Worm (Caenorhabditis elegans) whole organism, L1 larva: ENCODE results near the gene jtr-1.

ENCODE experiments used
- F16B12.6 ChIP-seq: fragments of 150-350 bp; optimal IDR thresholded peaks from 2 replicates; lab custom pipeline; 2014; ENCODE audit warnings: missing biosample characterization, missing genetic modification characterization
- alr-1 ChIP-seq: fragments of 200-800 bp; sonication (Bioruptor generic); optimal IDR thresholded peaks from 2 replicates; lab custom pipeline; 2018; ENCODE audit warnings: borderline replicate concordance, mild to moderate bottlenecking, missing genetic modification characterization, missing compliant biosample characterization
- ama-1 ChIP-seq: fragments of 150-350 bp; optimal IDR thresholded peaks from 2 replicates; lab custom pipeline; 2014
- blmp-1 ChIP-seq: fragments of 150-350 bp; optimal IDR thresholded peaks from 2 replicates; lab custom pipeline; 2014; ENCODE audit warnings: missing biosample characterization, missing genetic modification characterization
- ces-1 ChIP-seq: fragments of 150-350 bp; optimal IDR thresholded peaks from 2 replicates; lab custom pipeline; 2014; ENCODE audit warnings: missing biosample characterization, missing genetic modification reagents, missing genetic modification characterization
- efl-1 ChIP-seq, 4 experiments: fragments of 150-350 bp; optimal IDR thresholded peaks in 3 of 4; peaks in 1 of 4; 1 replicate in 1 of 4; 2 replicates in 3 of 4; lab custom pipeline; 2014; ENCODE audit warnings: missing biosample characterization in 2 of 4, missing genetic modification characterization in 2 of 4, missing genetic modification reagents in 2 of 4
- efl-3 ChIP-seq: fragments of 200-800 bp; sonication (Bioruptor generic); optimal IDR thresholded peaks from 2 replicates; lab custom pipeline; 2018; ENCODE audit warnings: mild to moderate bottlenecking, missing genetic modification characterization, missing compliant biosample characterization
- elt-2 ChIP-seq: sonication (generic microtip); optimal IDR thresholded peaks from 2 replicates; lab custom pipeline; 2016; ENCODE audit warnings: missing genetic modification characterization, mild to moderate bottlenecking, inconsistent platforms, missing compliant biosample characterization, missing genetic modification reagents
- elt-3 ChIP-seq, 6 experiments: fragments of 150-350 bp in 1 of 6; sonication (generic microtip); optimal IDR thresholded peaks; 2 replicates each; lab custom pipeline; 2017 to 2018; ENCODE audit warnings: missing biosample characterization in 6 of 6, missing genetic modification characterization in 6 of 6, inconsistent platforms in 1 of 6
- ets-5 ChIP-seq: fragments of 200-800 bp; sonication (Bioruptor generic); IDR thresholded peaks from 2 replicates; pipeline ENCODE4 v1.3.6; 2022; ENCODE audit warnings: missing genetic modification characterization, missing compliant biosample characterization
- fkh-10 ChIP-seq: sonication (generic microtip); optimal IDR thresholded peaks from 2 replicates; lab custom pipeline; 2017; ENCODE audit warnings: missing biosample characterization, missing genetic modification reagents, missing genetic modification characterization
- grh-1 ChIP-seq: fragments of 200-800 bp; sonication (Bioruptor generic); IDR thresholded peaks from 2 replicates; pipeline ENCODE4 v1.3.6; 2022; ENCODE audit warnings: missing genetic modification reagents, missing genetic modification characterization, missing compliant biosample characterization
- hlh-4 ChIP-seq: sonication (generic microtip); optimal IDR thresholded peaks from 2 replicates; lab custom pipeline; 2016; ENCODE audit warnings: mild to moderate bottlenecking, missing genetic modification characterization, missing compliant biosample characterization
- hpl-2 ChIP-seq: fragments of 150-350 bp; optimal IDR thresholded peaks from 2 replicates; lab custom pipeline; 2014; ENCODE audit warnings: missing biosample characterization, missing genetic modification reagents, missing genetic modification characterization
- irx-1 ChIP-seq: sonication (generic microtip); optimal IDR thresholded peaks from 2 replicates; lab custom pipeline; 2016; ENCODE audit warnings: missing genetic modification characterization, missing compliant biosample characterization
- lin-35 ChIP-seq, 2 experiments: fragments of 150-350 bp; optimal IDR thresholded peaks; 2 replicates each; lab custom pipeline; 2014; ENCODE audit warnings: missing biosample characterization in 2 of 2, missing genetic modification characterization in 2 of 2, missing genetic modification reagents in 2 of 2
- lin-39 ChIP-seq: fragments of 150-350 bp; optimal IDR thresholded peaks from 2 replicates; lab custom pipeline; 2014; ENCODE audit warnings: missing biosample characterization, missing genetic modification reagents, missing genetic modification characterization
- lsy-2 ChIP-seq, 2 experiments: fragments of 150-350 bp; optimal IDR thresholded peaks; 2 replicates each; lab custom pipeline; 2014; ENCODE audit warnings: missing biosample characterization in 2 of 2, missing genetic modification characterization in 2 of 2
- mef-2 ChIP-seq: fragments of 150-350 bp; optimal IDR thresholded peaks from 2 replicates; lab custom pipeline; 2014; ENCODE audit warnings: missing biosample characterization, missing genetic modification characterization
- nhr-11 ChIP-seq: fragments of 150-350 bp; optimal IDR thresholded peaks from 2 replicates; lab custom pipeline; 2014; ENCODE audit warnings: missing biosample characterization, missing genetic modification characterization
- nhr-19 ChIP-seq: fragments of 200-800 bp; sonication (Bioruptor generic); conservative IDR thresholded peaks from 2 replicates; pipeline ENCODE4 v1.3.6; 2022; ENCODE audit warnings: missing genetic modification characterization, missing compliant biosample characterization
- nhr-20 ChIP-seq: sonication (generic microtip); optimal IDR thresholded peaks from 2 replicates; lab custom pipeline; 2016; ENCODE audit warnings: mild to moderate bottlenecking, missing genetic modification characterization, missing compliant biosample characterization
- nhr-28 ChIP-seq: fragments of 150-350 bp; optimal IDR thresholded peaks from 2 replicates; lab custom pipeline; 2014; ENCODE audit warnings: missing biosample characterization, missing genetic modification characterization
- nhr-71 ChIP-seq: sonication (generic microtip); optimal IDR thresholded peaks from 2 replicates; lab custom pipeline; 2016; ENCODE audit warnings: mild to moderate bottlenecking, missing genetic modification characterization, moderate library complexity, missing compliant biosample characterization
- nhr-90 ChIP-seq: sonication (generic microtip); optimal IDR thresholded peaks from 2 replicates; lab custom pipeline; 2016; ENCODE audit warnings: mild to moderate bottlenecking, missing genetic modification characterization, missing compliant biosample characterization; ENCODE audit not compliant: poor library complexity
- sox-4 ChIP-seq: sonication (generic microtip); optimal IDR thresholded peaks from 2 replicates; lab custom pipeline; 2016; ENCODE audit warnings: missing genetic modification characterization, missing compliant biosample characterization
- tbx-2 ChIP-seq: sonication (generic microtip); optimal IDR thresholded peaks from 2 replicates; lab custom pipeline; 2016; ENCODE audit warnings: missing genetic modification characterization, missing compliant biosample characterization
- tlp-1 ChIP-seq: fragments of 150-350 bp; optimal IDR thresholded peaks from 2 replicates; lab custom pipeline; 2014; ENCODE audit warnings: missing biosample characterization, missing genetic modification characterization
- unc-30 ChIP-seq: sonication (generic microtip); optimal IDR thresholded peaks from 2 replicates; lab custom pipeline; 2017; ENCODE audit warnings: missing biosample characterization, missing genetic modification characterization
- unc-98 ChIP-seq: fragments of 200-800 bp; sonication (Bioruptor generic); IDR thresholded peaks from 2 replicates; pipeline ENCODE4 v1.3.6; 2022; ENCODE audit warnings: missing genetic modification characterization, missing compliant biosample characterization
- ztf-4 ChIP-seq: fragments of 150-350 bp; optimal IDR thresholded peaks from 2 replicates; lab custom pipeline; 2014; ENCODE audit warnings: missing biosample characterization, missing genetic modification characterization

Gene jtr-1

ce11 chrIV:1390102-1390501 lies 30.6 kb upstream of the jtr-1 start:
- no peak for TF ChIP-seq nhr-90 (tag; lab: Kevin White, UChicago)
- no peak for TF ChIP-seq nhr-28 (tag; lab: Kevin White, UChicago)
- TF ChIP-seq sox-4: no peak
- TF ChIP-seq unc-98 (GFP tag; lab: Robert Waterston, UW): no peak
- no peak for TF ChIP-seq unc-30 (tag; lab: Kevin White, UChicago)
- TF ChIP-seq tbx-2 (tag; lab: Kevin White, UChicago): no peak
- TF ChIP-seq ztf-4: no peak

- TF ChIP-seq nhr-71 (tag; lab: Kevin White, UChicago) (no peak), grh-1 (GFP tag; lab: Robert Waterston, UW) (0 out of 2 replicates have a peak, but pooled peaks have one; percentile 21)
Observed at ce11 chrIV:1391446-1391845, 29.3 kb upstream of the jtr-1 start.

ce11 chrIV:1394077-1394476 lies 26.7 kb upstream of the jtr-1 start:
- TF ChIP-seq nhr-19 (GFP tag; lab: Robert Waterston, UW) (no peak), F16B12.6 (no peak), alr-1 (tag; lab: Kevin White, UChicago) (no peak), nhr-71 (tag; lab: Kevin White, UChicago) (no peak), efl-3 (no peak), tlp-1 (tag; lab: Kevin White, UChicago) (no peak), hlh-4 (tag; lab: Kevin White, UChicago) (no peak), ama-1 (no peak), efl-1 (optimal IDR thresholded peaks at IDR 0.05; lab: Kevin White, UChicago) (no peak), efl-1 (GFP tag; optimal IDR thresholded peaks at IDR 0.05 in 1 of 2; lab: Kevin White, UChicago) (no peak)
- TF ChIP-seq, all 84 proteins: peak for 0

- TF ChIP-seq efl-1 (optimal IDR thresholded peaks at IDR 0.05; lab: Kevin White, UChicago) (no peak), efl-1 (GFP tag; optimal IDR thresholded peaks at IDR 0.05 in 1 of 2; lab: Kevin White, UChicago) (peak in 1 of 2 experiments; percentile 56), ets-5 (no peak)
- TF ChIP-seq, all 84 proteins: peak for 1
Observed at ce11 chrIV:1397895-1398294, 22.8 kb upstream of the jtr-1 start.

- TF ChIP-seq hlh-4 (tag; lab: Kevin White, UChicago) (no peak), ces-1 (no peak), nhr-11 (tag; lab: Kevin White, UChicago) (no peak)
Observed at ce11 chrIV:1400016-1400415, 20.7 kb upstream of the jtr-1 start.

- TF ChIP-seq mef-2 (tag; lab: Kevin White, UChicago): no peak
- TF ChIP-seq lsy-2 (tag; optimal IDR thresholded peaks at IDR 0.05; lab: Kevin White, UChicago): peak in 1 of 2 experiments; percentile 3
- TF ChIP-seq lin-39 (tag; lab: Kevin White, UChicago): no peak
- TF ChIP-seq elt-3 (tag; optimal IDR thresholded peaks at IDR 0.05; lab: Kevin White, UChicago): peak in 1 of 6 experiments; percentile 20
- TF ChIP-seq nhr-20 (tag; lab: Kevin White, UChicago): peak; percentile 6
- no peak for TF ChIP-seq blmp-1
- TF ChIP-seq elt-2: peak; percentile 39
- no peak for TF ChIP-seq hpl-2
- no peak for TF ChIP-seq efl-1 (optimal IDR thresholded peaks at IDR 0.05; lab: Kevin White, UChicago)
- TF ChIP-seq efl-1 (GFP tag; optimal IDR thresholded peaks at IDR 0.05 in 1 of 2; lab: Kevin White, UChicago): peak in 1 of 2 experiments; percentile 72
- TF ChIP-seq lin-35 (GFP tag; optimal IDR thresholded peaks at IDR 0.05; lab: Kevin White, UChicago): peak in 1 of 2 experiments; percentile 59
- TF ChIP-seq, all 84 proteins: peak for 6
Observed at ce11 chrIV:1403960-1404359, 16.8 kb upstream of the jtr-1 start.

- TF ChIP-seq blmp-1: peak; percentile 16
- TF ChIP-seq elt-3 (tag; optimal IDR thresholded peaks at IDR 0.05; lab: Kevin White, UChicago): peak in 5 of 6 experiments; percentile 7 to 92 (median 85)
- TF ChIP-seq fkh-10: no peak
- no peak for TF ChIP-seq nhr-71 (tag; lab: Kevin White, UChicago)
- no peak for TF ChIP-seq irx-1
Observed at ce11 chrIV:1405780-1406179, 14.9 kb upstream of the jtr-1 start.
